Worm (Caenorhabditis elegans) whole organism, late embryonic: Measurements from ENCODE around the gene ZC513.14.

Experiments
- C38D4.7 ChIP-seq: fragments of 200-800 bp; sonication (Bioruptor generic); optimal IDR thresholded peaks from 2 replicates; lab custom pipeline; 2018; ENCODE audit warnings: mild to moderate bottlenecking, missing genetic modification characterization, moderate library complexity, missing compliant biosample characterization
- K02D7.2 ChIP-seq: sonication (generic microtip); optimal IDR thresholded peaks from 2 replicates; lab custom pipeline; 2017; ENCODE audit warnings: mild to moderate bottlenecking, missing genetic modification characterization, missing compliant biosample characterization
- K09A11.1 ChIP-seq: sonication (generic microtip); optimal IDR thresholded peaks from 2 replicates; lab custom pipeline; 2017; ENCODE audit warnings: antibody characterized with exemption, mild to moderate bottlenecking, missing genetic modification characterization, missing compliant biosample characterization; ENCODE audit not compliant: insufficient read depth
- T23F11.4 ChIP-seq: fragments of 200-800 bp; sonication (Bioruptor generic); optimal IDR thresholded peaks from 2 replicates; lab custom pipeline; 2018; ENCODE audit warnings: mild to moderate bottlenecking, missing genetic modification characterization, missing compliant biosample characterization
- Y22D7AL.16 ChIP-seq: sonication (generic microtip); optimal IDR thresholded peaks from 2 replicates; lab custom pipeline; 2016; ENCODE audit warnings: missing genetic modification characterization, missing compliant biosample characterization
- ahr-1 ChIP-seq: sonication (generic microtip); optimal IDR thresholded peaks from 2 replicates; lab custom pipeline; 2016; ENCODE audit warnings: missing genetic modification characterization, missing compliant biosample characterization
- ama-1 ChIP-seq: fragments of 150-350 bp; optimal IDR thresholded peaks from 2 replicates; lab custom pipeline; 2014
- ceh-14 ChIP-seq: sonication (generic microtip); optimal IDR thresholded peaks from 2 replicates; lab custom pipeline; 2016; ENCODE audit warnings: missing genotype, missing genetic modification characterization, missing compliant biosample characterization
- ceh-18 ChIP-seq: sonication (generic microtip); optimal IDR thresholded peaks from 2 replicates; lab custom pipeline; 2016; ENCODE audit warnings: missing genetic modification characterization, missing compliant biosample characterization
- ceh-2 ChIP-seq: sonication (generic microtip); optimal IDR thresholded peaks from 2 replicates; lab custom pipeline; 2016; ENCODE audit warnings: missing genotype, missing genetic modification characterization, missing compliant biosample characterization
- ceh-22 ChIP-seq: sonication (generic microtip); optimal IDR thresholded peaks from 2 replicates; lab custom pipeline; 2017; ENCODE audit warnings: missing biosample characterization, missing genetic modification characterization
- ceh-48 ChIP-seq: sonication (generic microtip); optimal IDR thresholded peaks from 2 replicates; lab custom pipeline; 2016; ENCODE audit warnings: missing genetic modification characterization, inconsistent platforms, missing compliant biosample characterization
- ceh-6 ChIP-seq: fragments of 200-800 bp; sonication (Bioruptor generic); optimal IDR thresholded peaks from 2 replicates; lab custom pipeline; 2018; ENCODE audit warnings: mild to moderate bottlenecking, missing genetic modification characterization, missing compliant biosample characterization
- ceh-9 ChIP-seq: sonication (generic microtip); optimal IDR thresholded peaks from 2 replicates; lab custom pipeline; 2016; ENCODE audit warnings: mild to moderate bottlenecking, missing genetic modification characterization, inconsistent platforms, missing compliant biosample characterization
- dve-1 ChIP-seq: sonication (generic microtip); optimal IDR thresholded peaks from 2 replicates; lab custom pipeline; 2017; ENCODE audit warnings: antibody characterized with exemption, mild to moderate bottlenecking, missing genetic modification characterization, missing compliant biosample characterization
- elt-2 ChIP-seq: sonication (generic microtip); optimal IDR thresholded peaks from 2 replicates; lab custom pipeline; 2016; ENCODE audit warnings: missing genetic modification reagents, missing genetic modification characterization, missing compliant biosample characterization
- elt-4 ChIP-seq: sonication (generic microtip); optimal IDR thresholded peaks from 2 replicates; lab custom pipeline; 2016; ENCODE audit warnings: missing genetic modification characterization, missing compliant biosample characterization
- eyg-1 ChIP-seq: sonication (generic microtip); optimal IDR thresholded peaks from 2 replicates; lab custom pipeline; 2016; ENCODE audit warnings: missing genotype, missing genetic modification characterization, missing compliant biosample characterization
- fkh-6 ChIP-seq: sonication (generic microtip); optimal IDR thresholded peaks from 2 replicates; lab custom pipeline; 2016; ENCODE audit warnings: missing genetic modification characterization, missing compliant biosample characterization
- hlh-13 ChIP-seq: fragments of 200-800 bp; sonication (Bioruptor generic); optimal IDR thresholded peaks from 2 replicates; lab custom pipeline; 2018; ENCODE audit warnings: mild to moderate bottlenecking, missing genetic modification characterization, missing compliant biosample characterization
- hlh-15 ChIP-seq: sonication (generic microtip); optimal IDR thresholded peaks from 2 replicates; lab custom pipeline; 2016; ENCODE audit warnings: missing genetic modification characterization, missing compliant biosample characterization
- hlh-30 ChIP-seq: sonication (generic microtip); optimal IDR thresholded peaks from 2 replicates; lab custom pipeline; 2017; ENCODE audit warnings: antibody characterized with exemption, missing genetic modification characterization, missing compliant biosample characterization; ENCODE audit not compliant: insufficient read depth
- hlh-6 ChIP-seq: sonication (generic microtip); optimal IDR thresholded peaks from 2 replicates; lab custom pipeline; 2016; ENCODE audit warnings: missing genotype, missing genetic modification characterization, missing compliant biosample characterization
- lin-11 ChIP-seq: fragments of 200-800 bp; sonication (Bioruptor generic); optimal IDR thresholded peaks from 2 replicates; lab custom pipeline; 2018; ENCODE audit warnings: mild to moderate bottlenecking, missing genetic modification characterization, missing compliant biosample characterization
- nfya-1 ChIP-seq: sonication (generic microtip); optimal IDR thresholded peaks from 2 replicates; lab custom pipeline; 2017; ENCODE audit warnings: missing genetic modification characterization, mild to moderate bottlenecking, missing compliant biosample characterization, antibody characterized with exemption, moderate library complexity
- nhr-11 ChIP-seq: fragments of 150-350 bp; optimal IDR thresholded peaks from 2 replicates; lab custom pipeline; 2014; ENCODE audit warnings: missing biosample characterization, missing genetic modification characterization
- nhr-232 ChIP-seq: sonication (generic microtip); optimal IDR thresholded peaks from 2 replicates; lab custom pipeline; 2016; ENCODE audit warnings: missing genetic modification characterization, missing compliant biosample characterization
- npax-4 ChIP-seq: sonication (generic microtip); optimal IDR thresholded peaks from 2 replicates; lab custom pipeline; 2016; ENCODE audit warnings: missing genetic modification characterization, missing compliant biosample characterization
- pag-3 ChIP-seq: sonication (generic microtip); optimal IDR thresholded peaks from 2 replicates; lab custom pipeline; 2016; ENCODE audit warnings: missing compliant biosample characterization, missing genetic modification characterization, borderline replicate concordance
- pax-1 ChIP-seq: fragments of 150-350 bp; optimal IDR thresholded peaks from 2 replicates; lab custom pipeline; 2014; ENCODE audit warnings: missing biosample characterization, missing genetic modification characterization
- pha-2 ChIP-seq: sonication (generic microtip); optimal IDR thresholded peaks from 2 replicates; lab custom pipeline; 2017; ENCODE audit warnings: mild to moderate bottlenecking, missing genetic modification characterization, missing compliant biosample characterization
- pqm-1 ChIP-seq: sonication (generic microtip); optimal IDR thresholded peaks from 2 replicates; lab custom pipeline; 2016; ENCODE audit warnings: missing genetic modification characterization, missing compliant biosample characterization
- ref-2 ChIP-seq: sonication (generic microtip); optimal IDR thresholded peaks from 2 replicates; lab custom pipeline; 2016; ENCODE audit warnings: missing genetic modification characterization, missing compliant biosample characterization
- rnt-1 ChIP-seq: sonication (generic microtip); optimal IDR thresholded peaks from 2 replicates; lab custom pipeline; 2016; ENCODE audit warnings: missing genetic modification characterization, missing compliant biosample characterization
- sdc-2 ChIP-seq: sonication (generic microtip); optimal IDR thresholded peaks from 2 replicates; lab custom pipeline; 2016; ENCODE audit warnings: missing genotype, missing genetic modification characterization, missing compliant biosample characterization
- sox-2 ChIP-seq: fragments of 200-800 bp; sonication (Bioruptor generic); IDR thresholded peaks from 2 replicates; pipeline ENCODE4 v1.3.6; 2022; ENCODE audit warnings: missing genetic modification reagents, missing genetic modification characterization, missing compliant biosample characterization
- sox-4 ChIP-seq: sonication (generic microtip); optimal IDR thresholded peaks from 2 replicates; lab custom pipeline; 2017; ENCODE audit warnings: mild to moderate bottlenecking, missing genetic modification characterization, inconsistent platforms, missing compliant biosample characterization
- tbx-2 ChIP-seq: sonication (generic microtip); optimal IDR thresholded peaks from 2 replicates; lab custom pipeline; 2016; ENCODE audit warnings: missing genetic modification characterization, missing compliant biosample characterization
- ttx-3 ChIP-seq: sonication (generic microtip); optimal IDR thresholded peaks from 2 replicates; lab custom pipeline; 2016; ENCODE audit warnings: missing genetic modification reagents, missing genetic modification characterization, missing compliant biosample characterization
- zip-5 ChIP-seq: sonication (generic microtip); optimal IDR thresholded peaks from 2 replicates; lab custom pipeline; 2016; ENCODE audit warnings: missing genetic modification characterization, missing compliant biosample characterization

Gene ZC513.14

DNA sequence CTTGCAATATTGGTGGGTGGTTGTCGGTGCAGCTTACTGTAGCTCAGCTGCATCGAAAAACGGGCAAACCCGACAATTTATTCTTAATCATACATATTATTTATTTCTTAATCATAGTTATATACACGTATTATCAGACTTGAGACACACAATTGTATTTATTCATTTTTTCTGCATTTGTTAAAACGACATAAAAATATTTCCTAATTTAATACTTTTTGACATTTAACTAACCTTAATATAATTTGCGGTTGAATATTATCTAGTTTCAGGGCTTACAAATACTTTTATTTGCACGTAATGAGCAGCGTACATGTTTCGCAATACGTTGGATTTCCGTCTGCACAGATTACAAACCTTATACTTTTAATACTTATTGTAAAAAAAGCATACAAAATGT, 22.5 kb upstream of the ZC513.14 start, which contains the start of gene str-138:
str-138 (plus strand) TSS at position 301 of the 400 bp plus-strand sequence.
- no peak for TF ChIP-seq nhr-11
- TF ChIP-seq eyg-1 (tag; lab: Kevin White, UChicago) = no peak
- no peak for TF ChIP-seq elt-4 (tag; lab: Kevin White, UChicago)
- TF ChIP-seq sdc-2 (tag; lab: Kevin White, UChicago) = no peak
- no peak for TF ChIP-seq ref-2 (tag; lab: Kevin White, UChicago)
- no peak for TF ChIP-seq ceh-18 (tag; lab: Kevin White, UChicago)
- TF ChIP-seq ceh-22 (tag; lab: Kevin White, UChicago) = no peak
- no peak for TF ChIP-seq sox-2 (GFP tag; lab: Robert Waterston, UW)
- TF ChIP-seq ceh-9 = no peak
- TF ChIP-seq lin-11 (tag; lab: Kevin White, UChicago) = no peak
- no peak for TF ChIP-seq pax-1 (tag; lab: Kevin White, UChicago)
- no peak for TF ChIP-seq ceh-14 (tag; lab: Kevin White, UChicago)
- no peak for TF ChIP-seq nhr-232 (tag; lab: Kevin White, UChicago)
- no peak for TF ChIP-seq ahr-1 (tag; lab: Kevin White, UChicago)
- TF ChIP-seq fkh-6 (tag; lab: Kevin White, UChicago) = no peak
- no peak for TF ChIP-seq ceh-48 (tag; lab: Kevin White, UChicago)

ce11 chrV:8055170-8055569, 19.3 kb upstream of the ZC513.14 start:
- TF ChIP-seq K02D7.2 (tag; lab: Kevin White, UChicago) = no peak
- TF ChIP-seq dve-1 (tag; lab: Kevin White, UChicago) = no peak
- no peak for TF ChIP-seq hlh-6 (tag; lab: Kevin White, UChicago)
- no peak for TF ChIP-seq ceh-22 (tag; lab: Kevin White, UChicago)
- no peak for TF ChIP-seq pqm-1 (tag; lab: Kevin White, UChicago)
- TF ChIP-seq pha-2 (tag; lab: Kevin White, UChicago) = no peak
- TF ChIP-seq zip-5 (tag; lab: Kevin White, UChicago) = no peak
- TF ChIP-seq nhr-232 (tag; lab: Kevin White, UChicago) = no peak
- TF ChIP-seq ceh-6 = no peak
- no peak for TF ChIP-seq T23F11.4
- TF ChIP-seq rnt-1 (tag; lab: Kevin White, UChicago) = no peak
- TF ChIP-seq K09A11.1 (tag; lab: Kevin White, UChicago) = no peak
- no peak for TF ChIP-seq npax-4
- no peak for TF ChIP-seq ama-1
- no peak for TF ChIP-seq Y22D7AL.16

ce11 chrV:8054130-8054529, 18.3 kb upstream of the ZC513.14 start, which contains the start of gene ZC513.2:
ZC513.2 (plus strand) TSS chrV:8054430.
- TF ChIP-seq rnt-1 (tag; lab: Kevin White, UChicago) = no peak
- TF ChIP-seq C38D4.7 = no peak
- no peak for TF ChIP-seq pag-3 (tag; lab: Kevin White, UChicago)
- TF ChIP-seq ceh-2 (tag; lab: Kevin White, UChicago) = no peak
- TF ChIP-seq elt-2 (tag; lab: Kevin White, UChicago) = no peak
- no peak for TF ChIP-seq hlh-30

ce11 chrV:8051851-8052250, 16.0 kb upstream of the ZC513.14 start, which contains the start of gene sth-1:
sth-1 (plus strand) TSS chrV:8052151.
- TF ChIP-seq ttx-3 (tag; lab: Kevin White, UChicago) (no peak), tbx-2 (tag; lab: Kevin White, UChicago) (no peak), rnt-1 (tag; lab: Kevin White, UChicago) (no peak), hlh-15 (no peak), ahr-1 (tag; lab: Kevin White, UChicago) (no peak), pqm-1 (tag; lab: Kevin White, UChicago) (no peak), T23F11.4 (no peak), ceh-18 (tag; lab: Kevin White, UChicago) (no peak), nfya-1 (no peak), K02D7.2 (tag; lab: Kevin White, UChicago) (no peak), nhr-232 (tag; lab: Kevin White, UChicago) (no peak), hlh-13 (GFP tag; lab: Kevin White, UChicago) (no peak), sox-4 (no peak)
